Fruit fly (Drosophila melanogaster): ENCODE measurements around the gene XRCC1.

XRCC1 gene

dm6 chrX:5322459-5322883 is 7.2 kb upstream of the XRCC1 start, which contains the start of gene Rnp4F (continued):
- TF ChIP-seq cyc (GFP tag; optimal IDR thresholded peaks at IDR 0.05): peak; percentile 78
- TF ChIP-seq fkh (GFP tag; optimal IDR thresholded peaks at IDR 0.05): no peak
- no peak for TF ChIP-seq fd85E (GFP tag; optimal IDR thresholded peaks at IDR 0.05)
- TF ChIP-seq Eip78C (GFP tag): peak; percentile 85
- no peak; the same call in 1 of the 3 replicates for TF ChIP-seq CG6163 (GFP tag; IDR thresholded peaks at IDR 0.05)
- TF ChIP-seq CG34406 (GFP tag; optimal IDR thresholded peaks at IDR 0.05): peak; percentile 55
- TF ChIP-seq CG6808 (GFP tag; optimal IDR thresholded peaks at IDR 0.05): no peak
- TF ChIP-seq CG8632 (GFP tag; optimal IDR thresholded peaks at IDR 0.05): peak; percentile 70
- TF ChIP-seq CG4318 (GFP tag; optimal IDR thresholded peaks at IDR 0.05): no peak
- TF ChIP-seq pdm3 (GFP tag; optimal IDR thresholded peaks at IDR 0.05): peak; percentile 85
- TF ChIP-seq CG6854 (GFP tag; optimal IDR thresholded peaks at IDR 0.05): peak; percentile 64
- peak; percentile 76 for TF ChIP-seq acj6 (GFP tag; optimal IDR thresholded peaks at IDR 0.05)
- peak; percentile 84 for TF ChIP-seq Hr39 (GFP tag; optimal IDR thresholded peaks at IDR 0.05)

dm6 chrX:5323636-5324035 is 6.0 kb upstream of the XRCC1 start, which contains the start of gene Mcm3:
Mcm3 (plus strand) TSS chrX:5323855.
- TF ChIP-seq CG10669 (GFP tag; optimal IDR thresholded peaks at IDR 0.05) (no peak), CG1621 (tag; optimal IDR thresholded peaks at IDR 0.05) (no peak), Eip75B (GFP tag; optimal IDR thresholded peaks at IDR 0.05) (no peak), Sox102F (GFP tag; optimal IDR thresholded peaks at IDR 0.05) (no peak), Blimp-1 (GFP tag; optimal IDR thresholded peaks at IDR 0.05) (no peak), Gug (GFP tag; IDR thresholded peaks at IDR 0.05) (no peak), CG16779 (tag; optimal IDR thresholded peaks at IDR 0.05) (no peak), CG6276 (GFP tag; optimal IDR thresholded peaks at IDR 0.05) (no peak), CG31627 (GFP tag; optimal IDR thresholded peaks at IDR 0.05) (no peak), CG8632 (GFP tag; optimal IDR thresholded peaks at IDR 0.05) (no peak), Hr4 (GFP tag; optimal IDR thresholded peaks at IDR 0.05) (no peak), Ets21C (GFP tag; optimal IDR thresholded peaks at IDR 0.05) (no peak), CG7368 (GFP tag; optimal IDR thresholded peaks at IDR 0.05) (no peak), pdm3 (GFP tag; optimal IDR thresholded peaks at IDR 0.05) (no peak), topi (GFP tag; optimal IDR thresholded peaks at IDR 0.05) (no peak), CG6792 (GFP tag; optimal IDR thresholded peaks at IDR 0.05) (no peak), Eip93F (GFP tag; optimal IDR thresholded peaks at IDR 0.05) (no peak), dac (GFP tag; optimal IDR thresholded peaks at IDR 0.05) (no peak), CG6163 (GFP tag; IDR thresholded peaks at IDR 0.05) (no peak), cyc (GFP tag; optimal IDR thresholded peaks at IDR 0.05) (no peak)

- TF ChIP-seq CG10631 (GFP tag; optimal IDR thresholded peaks at IDR 0.05) (peak; percentile 52), CG8319 (GFP tag; optimal IDR thresholded peaks at IDR 0.05) (no peak), Sox102F (GFP tag; optimal IDR thresholded peaks at IDR 0.05) (peak; percentile 30), CG7368 (GFP tag; optimal IDR thresholded peaks at IDR 0.05) (no peak), esn (GFP tag; optimal IDR thresholded peaks at IDR 0.05) (peak; percentile 47), OdsH (GFP tag; optimal IDR thresholded peaks at IDR 0.05) (peak; percentile 9), CG6792 (GFP tag; optimal IDR thresholded peaks at IDR 0.05) (peak; percentile 20), net (GFP tag; optimal IDR thresholded peaks at IDR 0.05) (peak; percentile 2), CG8632 (GFP tag; optimal IDR thresholded peaks at IDR 0.05) (no peak), Eip93F (GFP tag; optimal IDR thresholded peaks at IDR 0.05) (no peak), topi (GFP tag; optimal IDR thresholded peaks at IDR 0.05) (peak; percentile 24), CG11762 (GFP tag; optimal IDR thresholded peaks at IDR 0.05; ENCODE audit: insufficient read depth) (no peak), Hr39 (GFP tag; optimal IDR thresholded peaks at IDR 0.05) (peak; percentile 23), Ets96B (tag; optimal IDR thresholded peaks at IDR 0.05) (no peak), eg (GFP tag; IDR thresholded peaks at IDR 0.05) (0 out of 3 replicates have a peak, but pooled peaks have one; percentile 18), achi (GFP tag; optimal IDR thresholded peaks at IDR 0.05) (peak; percentile 24), cyc (GFP tag; optimal IDR thresholded peaks at IDR 0.05) (peak; percentile 27), CG31627 (GFP tag; optimal IDR thresholded peaks at IDR 0.05) (peak; percentile 25), lz (GFP tag; optimal IDR thresholded peaks at IDR 0.05) (peak; percentile 10), Smox (GFP tag; optimal IDR thresholded peaks at IDR 0.05) (peak; percentile 9), Met (GFP tag; optimal IDR thresholded peaks at IDR 0.05) (peak; percentile 20), acj6 (GFP tag; optimal IDR thresholded peaks at IDR 0.05) (peak; percentile 24), CG10669 (GFP tag; optimal IDR thresholded peaks at IDR 0.05) (no peak), Eip78C (GFP tag) (peak; percentile 78), CG3919 (GFP tag; optimal IDR thresholded peaks at IDR 0.05) (peak; percentile 47)
Observed at dm6 chrX:5332259-5332862, 2.7 kb downstream of the XRCC1 start, which contains the start of gene CanB. CanB (plus strand) TSS chrX:5332499.
